Worm (Caenorhabditis elegans): ENCODE results near the gene T08G5.2.
"Not testable (repeated sequence)": the region's sequence is repeated elsewhere in the genome, so short reads cannot be mapped to it uniquely, and the experiment has no call there.

The T08G5.2 gene

ce11 chrV:14055097-14055496 is 29.0 kb upstream of the T08G5.2 start:
- 0 out of 2 replicates have a peak, but pooled peaks have one; percentile 53 for TF ChIP-seq scrt-1 (GFP tag; IDR thresholded peaks at IDR 0.05)
- peak; percentile 53; the same call in 1 of the 2 replicates for TF ChIP-seq flt-1 (GFP tag; IDR thresholded peaks at IDR 0.05)
- TF ChIP-seq tbx-37 (GFP tag; conservative IDR thresholded peaks at IDR 0.05), result peak; percentile 87
- 0 out of 2 replicates have a peak, but pooled peaks have one; percentile 28 for TF ChIP-seq tbx-11 (GFP tag; IDR thresholded peaks at IDR 0.05)
- peak; percentile 35 for TF ChIP-seq ets-7 (tag; optimal IDR thresholded peaks at IDR 0.05)
- TF ChIP-seq pes-1 (GFP tag; IDR thresholded peaks at IDR 0.05), result peak; percentile 76; the same call in 1 of the 2 replicates

- TF ChIP-seq aly-1 (tag; optimal IDR thresholded peaks at IDR 0.05); flt-1 (GFP tag; IDR thresholded peaks at IDR 0.05); hnd-1 (tag; optimal IDR thresholded peaks at IDR 0.05): not testable (repeated sequence)
Observed at ce11 chrV:14049274-14049673, 23.2 kb upstream of the T08G5.2 start, which contains the start of gene F58D12.1. Gene F58D12.1 (plus strand): TSS chrV:14049574.

ce11 chrV:14038328-14039084 is 12.4 kb upstream of the T08G5.2 start, which contains the start of gene vps-39:
Gene vps-39 (minus strand): TSS chrV:14038378.
- TF ChIP-seq hmg-4 (GFP tag; optimal IDR thresholded peaks at IDR 0.05), result peak; percentile 17
- TF ChIP-seq flt-1 (GFP tag; IDR thresholded peaks at IDR 0.05), result 0 out of 2 replicates have a peak, but pooled peaks have one; percentile 6
- peak; percentile 77 for TF ChIP-seq sea-1 (GFP tag; conservative IDR thresholded peaks at IDR 0.05)
- TF ChIP-seq scrt-1 (GFP tag; IDR thresholded peaks at IDR 0.05), result peak; percentile 50; the same call in 1 of the 2 replicates
- peak; percentile 79; the same call in 1 of the 2 replicates for TF ChIP-seq pes-1 (GFP tag; IDR thresholded peaks at IDR 0.05)
- TF ChIP-seq tbx-37 (GFP tag; conservative IDR thresholded peaks at IDR 0.05), result peak; percentile 58; the same call in 1 of the 2 replicates

ce11 chrV:14033649-14034048 is 7.6 kb upstream of the T08G5.2 start, which contains the start of gene ins-10:
Gene ins-10 (plus strand): TSS chrV:14033949.
- TF ChIP-seq ceh-13 (GFP tag; optimal IDR thresholded peaks at IDR 0.05), result no peak
- no peak for TF ChIP-seq sea-1 (GFP tag; conservative IDR thresholded peaks at IDR 0.05)
- TF ChIP-seq F13C5.2 (tag; optimal IDR thresholded peaks at IDR 0.05), result no peak
- no peak for TF ChIP-seq tbx-37 (GFP tag; conservative IDR thresholded peaks at IDR 0.05)
- no peak for TF ChIP-seq ama-1 (optimal IDR thresholded peaks at IDR 0.05)
- no peak for TF ChIP-seq flt-1 (GFP tag; IDR thresholded peaks at IDR 0.05)

- TF ChIP-seq tbx-11 (GFP tag; IDR thresholded peaks at IDR 0.05) (0 out of 2 replicates have a peak, but pooled peaks have one; percentile 32), ets-7 (tag; optimal IDR thresholded peaks at IDR 0.05) (no peak), ceh-36 (tag; optimal IDR thresholded peaks at IDR 0.05) (no peak), sea-1 (GFP tag; conservative IDR thresholded peaks at IDR 0.05) (peak; percentile 72; the same call in 1 of the 2 replicates), ceh-13 (GFP tag; optimal IDR thresholded peaks at IDR 0.05) (no peak), scrt-1 (GFP tag; IDR thresholded peaks at IDR 0.05) (no peak), ama-1 (optimal IDR thresholded peaks at IDR 0.05) (peak; percentile 86), F13C5.2 (tag; optimal IDR thresholded peaks at IDR 0.05) (no peak), tra-4 (tag; optimal IDR thresholded peaks at IDR 0.05) (no peak), pes-1 (GFP tag; IDR thresholded peaks at IDR 0.05) (no peak), hmbx-1 (tag; optimal IDR thresholded peaks at IDR 0.05) (no peak), hnd-1 (tag; optimal IDR thresholded peaks at IDR 0.05) (no peak), aly-1 (tag; optimal IDR thresholded peaks at IDR 0.05) (peak; percentile 36), flt-1 (GFP tag; IDR thresholded peaks at IDR 0.05) (no peak), tbx-37 (GFP tag; conservative IDR thresholded peaks at IDR 0.05) (no peak), B0310.2 (tag; optimal IDR thresholded peaks at IDR 0.05) (peak; percentile 2), hmg-4 (GFP tag; optimal IDR thresholded peaks at IDR 0.05) (peak; percentile 41)
Observed at ce11 chrV:14028256-14028743, 2.2 kb upstream of the T08G5.2 start.

- no peak for TF ChIP-seq flt-1 (GFP tag; IDR thresholded peaks at IDR 0.05)
- no peak for TF ChIP-seq sea-1 (GFP tag; conservative IDR thresholded peaks at IDR 0.05)
- no peak for TF ChIP-seq B0310.2 (tag; optimal IDR thresholded peaks at IDR 0.05)
- no peak for TF ChIP-seq pes-1 (GFP tag; IDR thresholded peaks at IDR 0.05)
- no peak for TF ChIP-seq tbx-11 (GFP tag; IDR thresholded peaks at IDR 0.05)
- TF ChIP-seq tra-4 (tag; optimal IDR thresholded peaks at IDR 0.05), result no peak
- TF ChIP-seq tbx-37 (GFP tag; conservative IDR thresholded peaks at IDR 0.05), result no peak
- TF ChIP-seq ceh-36 (tag; optimal IDR thresholded peaks at IDR 0.05), result no peak
- TF ChIP-seq hnd-1 (tag; optimal IDR thresholded peaks at IDR 0.05), result no peak
- no peak for TF ChIP-seq ets-7 (tag; optimal IDR thresholded peaks at IDR 0.05)
- no peak for TF ChIP-seq scrt-1 (GFP tag; IDR thresholded peaks at IDR 0.05)
- TF ChIP-seq F13C5.2 (tag; optimal IDR thresholded peaks at IDR 0.05), result no peak
- no peak for TF ChIP-seq hmg-4 (GFP tag; optimal IDR thresholded peaks at IDR 0.05)
- no peak for TF ChIP-seq ama-1 (optimal IDR thresholded peaks at IDR 0.05)
- TF ChIP-seq hmbx-1 (tag; optimal IDR thresholded peaks at IDR 0.05), result no peak
Observed at ce11 chrV:14027384-14027783, 1.3 kb upstream of the T08G5.2 start, which contains the start of gene T08G5.3. Gene T08G5.3 (minus strand): TSS chrV:14027484.

ce11 chrV:14023074-14023473 is 3.0 kb downstream of the T08G5.2 start, which contains the start of gene T08G5.15:
Gene T08G5.15 (minus strand): TSS chrV:14023174.
- no peak for TF ChIP-seq B0310.2 (tag; optimal IDR thresholded peaks at IDR 0.05)
- no peak for TF ChIP-seq ets-7 (tag; optimal IDR thresholded peaks at IDR 0.05)
- no peak for TF ChIP-seq ama-1 (optimal IDR thresholded peaks at IDR 0.05)
- no peak for TF ChIP-seq tbx-11 (GFP tag; IDR thresholded peaks at IDR 0.05)
- no peak for TF ChIP-seq ceh-13 (GFP tag; optimal IDR thresholded peaks at IDR 0.05)
- no peak for TF ChIP-seq scrt-1 (GFP tag; IDR thresholded peaks at IDR 0.05)

All from whole organism, early embryonic.